Fruit fly (Drosophila melanogaster) whole organism, embryonic: ENCODE results near the gene mxt.
A peak's percentile ranks its signal among the peaks of the same experiment; 100 is the strongest.

Experiments
- Atf-2 ChIP-seq: fragments of 200-800 bp; sonication (Bioruptor generic); optimal IDR thresholded peaks from 2 replicates; lab custom pipeline; 2016; ENCODE audit warnings: missing biosample characterization, missing genetic modification characterization
- BEAF-32 ChIP-seq: fragments of 200-800 bp; sonication (Bioruptor generic); optimal IDR thresholded peaks from 3 replicates; lab custom pipeline; 2017; ENCODE audit warnings: missing biosample characterization, missing genetic modification characterization, mild to moderate bottlenecking, moderate library complexity, missing genetic modification reagents
- BtbVII ChIP-seq: fragments of 200-800 bp; sonication (Bioruptor generic); optimal IDR thresholded peaks from 3 replicates; lab custom pipeline; 2017; ENCODE audit warnings: missing biosample characterization, mild to moderate bottlenecking, missing genetic modification characterization
- CG10274 ChIP-seq: fragments of 200-800 bp; sonication (Bioruptor generic); optimal IDR thresholded peaks from 3 replicates; lab custom pipeline; 2017; ENCODE audit warnings: missing biosample characterization, mild to moderate bottlenecking, missing genetic modification characterization
- CG11398 ChIP-seq: fragments of 200-800 bp; sonication (Bioruptor generic); optimal IDR thresholded peaks from 2 replicates; lab custom pipeline; 2016; ENCODE audit warnings: missing biosample characterization, missing genetic modification characterization
- CG14014 ChIP-seq: fragments of 200-800 bp; sonication (Bioruptor generic); IDR thresholded peaks from 2 replicates; pipeline ENCODE4 v1.3.6; 2022; ENCODE audit warnings: missing biosample characterization, missing genetic modification characterization
- CG14441 ChIP-seq: fragments of 200-800 bp; sonication (Bioruptor generic); IDR thresholded peaks from 2 replicates; pipeline ENCODE4 v1.3.6; 2022; ENCODE audit warnings: missing biosample characterization, missing genetic modification characterization
- CG17186 ChIP-seq: fragments of 200-800 bp; sonication (Bioruptor generic); optimal IDR thresholded peaks from 3 replicates; lab custom pipeline; 2017; ENCODE audit warnings: missing biosample characterization, missing genetic modification reagents, missing genetic modification characterization
- CG17829 ChIP-seq: fragments of 200-800 bp; optimal IDR thresholded peaks from 2 replicates; lab custom pipeline; 2019; ENCODE audit warnings: missing biosample characterization, mild to moderate bottlenecking, missing genetic modification characterization, moderate library complexity
- CG2129 ChIP-seq: fragments of 200-800 bp; sonication (Bioruptor generic); IDR thresholded peaks from 2 replicates; pipeline ENCODE4 v1.3.6; 2022; ENCODE audit warnings: missing biosample characterization, missing genetic modification characterization; ENCODE audit not compliant: partially characterized antibody
- CG2875 ChIP-seq: fragments of 200-800 bp; sonication (Bioruptor generic); optimal IDR thresholded peaks from 2 replicates; lab custom pipeline; 2017; ENCODE audit warnings: missing biosample characterization, mild to moderate bottlenecking, missing genetic modification characterization, missing genetic modification reagents
- CG32772 ChIP-seq: fragments of 200-800 bp; sonication (Bioruptor generic); IDR thresholded peaks from 2 replicates; pipeline ENCODE4 v1.3.6; 2022; ENCODE audit warnings: missing biosample characterization, missing genetic modification characterization
- CG42726 ChIP-seq: fragments of 200-800 bp; sonication (Bioruptor generic); IDR thresholded peaks from 2 replicates; pipeline ENCODE4 v1.3.6; 2022; ENCODE audit warnings: missing biosample characterization, missing genetic modification characterization; ENCODE audit not compliant: partially characterized antibody
- CG5180 ChIP-seq: fragments of 200-800 bp; sonication (Bioruptor generic); optimal IDR thresholded peaks from 3 replicates; lab custom pipeline; 2017; ENCODE audit warnings: missing biosample characterization, missing genetic modification characterization, mild to moderate bottlenecking, moderate library complexity, missing genetic modification reagents
- CG6689 ChIP-seq: fragments of 200-800 bp; sonication (Bioruptor generic); IDR thresholded peaks from 2 replicates; pipeline ENCODE4 v1.3.6; 2022; ENCODE audit warnings: missing biosample characterization, missing genetic modification characterization
- CG6854 ChIP-seq: fragments of 200-800 bp; sonication (Bioruptor generic); optimal IDR thresholded peaks from 3 replicates; lab custom pipeline; 2017; ENCODE audit warnings: missing biosample characterization, mild to moderate bottlenecking, missing genetic modification characterization
- CG7357 ChIP-seq: fragments of 200-800 bp; sonication (Bioruptor generic); IDR thresholded peaks from 3 replicates; pipeline ENCODE4 v1.3.6; 2022; ENCODE audit warnings: missing biosample characterization, missing genetic modification characterization
- CG7372 ChIP-seq: fragments of 200-800 bp; sonication (Bioruptor generic); IDR thresholded peaks from 2 replicates; pipeline ENCODE4 v1.3.6; 2022; ENCODE audit warnings: missing biosample characterization, missing genetic modification characterization
- CG8765 ChIP-seq: fragments of 200-800 bp; sonication (Bioruptor generic); IDR thresholded peaks from 2 replicates; pipeline ENCODE4 v1.3.6; 2022; ENCODE audit warnings: missing biosample characterization, missing genetic modification characterization
- CG8924 ChIP-seq: fragments of 200-800 bp; optimal IDR thresholded peaks from 3 replicates; lab custom pipeline; 2019; ENCODE audit warnings: missing biosample characterization, mild to moderate bottlenecking, missing genetic modification characterization, moderate library complexity
- CG9609 ChIP-seq: fragments of 200-800 bp; sonication (Bioruptor generic); optimal IDR thresholded peaks from 3 replicates; lab custom pipeline; 2016; ENCODE audit warnings: missing biosample characterization, missing genetic modification characterization
- Camta ChIP-seq: fragments of 200-800 bp; sonication (Bioruptor generic); optimal IDR thresholded peaks from 2 replicates; lab custom pipeline; 2016; ENCODE audit warnings: missing biosample characterization, missing genetic modification characterization
- CkIIα-i1 ChIP-seq: fragments of 200-800 bp; sonication (Bioruptor generic); IDR thresholded peaks from 2 replicates; pipeline ENCODE4 v1.3.6; 2022; ENCODE audit warnings: missing biosample characterization, missing genetic modification characterization
- D19B ChIP-seq: fragments of 200-800 bp; sonication (Bioruptor generic); optimal IDR thresholded peaks from 2 replicates; lab custom pipeline; 2017; ENCODE audit warnings: missing biosample characterization, mild to moderate bottlenecking, missing genetic modification characterization
- Dip2 ChIP-seq: fragments of 200-800 bp; sonication (Bioruptor generic); IDR thresholded peaks from 2 replicates; pipeline ENCODE4 v1.3.6; 2022; ENCODE audit warnings: missing biosample characterization, missing genetic modification characterization
- Ets65A ChIP-seq: fragments of 200-800 bp; sonication (Bioruptor generic); peaks from one replicate; lab custom pipeline; 2016; ENCODE audit warnings: missing biosample characterization, missing genetic modification characterization
- Ets97D ChIP-seq: fragments of 200-800 bp; sonication (Bioruptor generic); optimal IDR thresholded peaks from 3 replicates; lab custom pipeline; 2016; ENCODE audit warnings: missing biosample characterization, missing genetic modification characterization
- Fer2 ChIP-seq: fragments of 200-800 bp; sonication (Bioruptor generic); optimal IDR thresholded peaks from 2 replicates; lab custom pipeline; 2018; ENCODE audit warnings: missing biosample characterization, mild to moderate bottlenecking, missing genetic modification characterization, moderate library complexity
- Hey ChIP-seq: fragments of 200-800 bp; sonication (Bioruptor generic); optimal IDR thresholded peaks from 3 replicates; lab custom pipeline; 2018; ENCODE audit warnings: missing biosample characterization, mild to moderate bottlenecking, missing genetic modification characterization
- Hsf ChIP-seq: fragments of 200-800 bp; sonication (Bioruptor generic); optimal IDR thresholded peaks from 3 replicates; lab custom pipeline; 2016; ENCODE audit warnings: missing biosample characterization, missing genetic modification characterization
- Mad ChIP-seq: fragments of 200-800 bp; sonication (Bioruptor generic); optimal IDR thresholded peaks from 2 replicates; lab custom pipeline; 2016; ENCODE audit warnings: missing biosample characterization, missing genetic modification characterization
- NFAT ChIP-seq: fragments of 200-800 bp; sonication (Bioruptor generic); IDR thresholded peaks from 2 replicates; pipeline ENCODE4 v1.3.6; 2022; ENCODE audit warnings: missing biosample characterization, missing genetic modification characterization
- Oli ChIP-seq: fragments of 200-800 bp; sonication (Bioruptor generic); optimal IDR thresholded peaks from 2 replicates; lab custom pipeline; 2018; ENCODE audit warnings: missing biosample characterization, mild to moderate bottlenecking, missing genetic modification characterization, moderate library complexity
- PHDP ChIP-seq: fragments of 200-800 bp; sonication (Bioruptor generic); optimal IDR thresholded peaks from 3 replicates; lab custom pipeline; 2018; ENCODE audit warnings: missing biosample characterization, mild to moderate bottlenecking, missing genetic modification characterization, moderate library complexity
- Stat92E ChIP-seq, 3 experiments: fragments of >200 bp in 2 of 3; fragments of 200-800 bp in 1 of 3; sonication (Bioruptor generic) in 1 of 3; optimal IDR thresholded peaks; 2 replicates each; lab custom pipeline; 2017 to 2019; ENCODE audit warnings: missing biosample characterization in 3 of 3, missing genetic modification characterization in 3 of 3, mild to moderate bottlenecking in 1 of 3, moderate library complexity in 1 of 3
- cad ChIP-seq: fragments of >200 bp; optimal IDR thresholded peaks from 2 replicates; lab custom pipeline; 2017; ENCODE audit warnings: missing biosample characterization, missing genetic modification characterization
- cato ChIP-seq: fragments of 200-800 bp; sonication (Bioruptor generic); optimal IDR thresholded peaks from 2 replicates; lab custom pipeline; 2016; ENCODE audit warnings: missing biosample characterization, missing genetic modification characterization, borderline replicate concordance
- dmrt11E ChIP-seq: fragments of 200-800 bp; sonication (Bioruptor generic); optimal IDR thresholded peaks from 3 replicates; lab custom pipeline; 2018; ENCODE audit warnings: missing biosample characterization, mild to moderate bottlenecking, missing genetic modification characterization, moderate library complexity
- fd102C ChIP-seq: fragments of 200-800 bp; sonication (Bioruptor generic); optimal IDR thresholded peaks from 2 replicates; lab custom pipeline; 2018; ENCODE audit warnings: missing biosample characterization, mild to moderate bottlenecking, missing genetic modification characterization, moderate library complexity
- gcm2 ChIP-seq: fragments of 200-800 bp; sonication (Bioruptor generic); optimal IDR thresholded peaks from 2 replicates; lab custom pipeline; 2016; ENCODE audit warnings: missing biosample characterization, missing genetic modification characterization
- h ChIP-seq: fragments of >200 bp; optimal IDR thresholded peaks from 2 replicates; lab custom pipeline; 2017
- jigr1 ChIP-seq: fragments of 200-800 bp; sonication (Bioruptor generic); IDR thresholded peaks from 3 replicates; pipeline ENCODE4 v1.3.6; 2022; ENCODE audit warnings: missing biosample characterization, missing genetic modification characterization
- pros ChIP-seq: fragments of 200-800 bp; sonication (Bioruptor generic); optimal IDR thresholded peaks from 3 replicates; lab custom pipeline; 2019; ENCODE audit warnings: missing biosample characterization, mild to moderate bottlenecking, missing genetic modification characterization, moderate library complexity
- pum ChIP-seq: fragments of 200-800 bp; sonication (Bioruptor generic); optimal IDR thresholded peaks from 2 replicates; lab custom pipeline; 2016; ENCODE audit warnings: missing biosample characterization, missing genetic modification characterization
- pzg ChIP-seq: fragments of 200-800 bp; sonication (Bioruptor generic); optimal IDR thresholded peaks from 3 replicates; lab custom pipeline; 2018; ENCODE audit warnings: missing biosample characterization, mild to moderate bottlenecking, missing genetic modification characterization, moderate library complexity
- sna ChIP-seq: fragments of 200-800 bp; sonication (Bioruptor generic); IDR thresholded peaks from 2 replicates; pipeline ENCODE4 v1.3.6; 2022; ENCODE audit warnings: missing biosample characterization, missing genetic modification characterization; ENCODE audit not compliant: partially characterized antibody
- sob ChIP-seq: fragments of 200-800 bp; sonication (Bioruptor generic); IDR thresholded peaks from 2 replicates; pipeline ENCODE4 v1.3.6; 2022; ENCODE audit warnings: missing biosample characterization, missing genetic modification characterization
- sqz ChIP-seq: fragments of 200-800 bp; sonication (Bioruptor generic); optimal IDR thresholded peaks from 3 replicates; lab custom pipeline; 2018; ENCODE audit warnings: missing biosample characterization, mild to moderate bottlenecking, missing genetic modification characterization
- trh ChIP-seq: fragments of 200-800 bp; sonication (Bioruptor generic); optimal IDR thresholded peaks from 2 replicates; lab custom pipeline; 2016; ENCODE audit warnings: missing biosample characterization, missing genetic modification characterization

mxt gene

DNA sequence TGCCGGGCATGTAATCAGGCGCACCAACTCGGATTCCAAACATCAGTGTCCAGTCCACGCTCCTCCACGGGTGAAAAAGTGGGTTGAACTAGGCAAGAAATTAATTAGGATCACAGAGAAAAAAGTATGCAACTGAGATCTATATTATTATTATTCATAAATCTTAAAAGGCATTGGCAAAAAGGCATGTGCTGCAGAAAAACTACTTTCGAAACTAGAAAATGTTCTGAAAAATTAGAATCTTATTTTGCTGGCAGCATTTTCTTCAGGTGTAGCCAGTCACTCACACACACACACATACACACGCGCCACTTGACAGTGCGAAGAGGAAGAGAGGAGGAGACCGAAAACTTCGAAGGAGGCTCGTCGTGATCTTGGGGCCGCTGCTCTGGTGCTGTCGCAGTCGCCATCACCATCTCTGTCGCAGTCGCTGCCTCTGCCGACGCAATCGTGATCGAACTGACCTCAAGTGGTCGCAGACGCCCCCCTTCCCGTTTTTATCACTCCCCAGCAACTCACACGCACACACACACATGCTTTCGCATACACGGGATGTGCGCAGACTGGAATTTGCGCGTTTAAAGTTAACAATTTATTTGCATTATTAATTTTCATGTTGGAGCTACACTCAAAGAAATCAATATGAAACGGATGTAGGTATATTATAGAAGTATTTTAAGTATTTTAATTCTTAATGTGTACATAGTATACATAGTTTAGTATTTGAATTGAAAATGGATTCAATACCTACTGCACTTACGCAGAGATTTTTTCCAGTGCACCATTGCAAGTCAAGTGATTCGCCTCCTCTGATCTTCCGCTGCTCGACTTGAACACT lies 40.5 kb upstream of the mxt start (continued):
- TF ChIP-seq h (no peak), CG11398 (no peak), CG8765 (0 out of 2 replicates have a peak, but pooled peaks have one; percentile 42), Dip2 (no peak), sqz (GFP tag; lab: Kevin White, UChicago) (no peak), CG2129 (no peak), pum (no peak), CG42726 (GFP tag; lab: Robert Waterston, UW) (no peak), Stat92E (GFP tag; optimal IDR thresholded peaks at IDR 0.05; lab: Kevin White, UChicago) (no peak), trh (GFP tag; lab: Kevin White, UChicago) (peak; percentile 38), CG17829 (tag; lab: Kevin White, UChicago) (peak; percentile 45), sob (GFP tag; lab: Robert Waterston, UW) (peak; percentile 68), pros (GFP tag; lab: Kevin White, UChicago) (no peak), dmrt11E (tag; lab: Kevin White, UChicago) (peak; percentile 66), Fer2 (tag; lab: Kevin White, UChicago) (no peak), fd102C (GFP tag; lab: Kevin White, UChicago) (peak; percentile 18), CG6689 (GFP tag; lab: Robert Waterston, UW) (peak; percentile 71), CG7357 (peak; percentile 41; the same call in 1 of the 3 replicates), gcm2 (no peak), CG7372 (peak; percentile 53; the same call in 1 of the 2 replicates), Oli (tag; lab: Kevin White, UChicago) (peak; percentile 70), CG10274 (GFP tag; lab: Kevin White, UChicago) (peak; percentile 14), cato (peak; percentile 14), PHDP (tag; lab: Kevin White, UChicago) (peak; percentile 67), CG14441 (GFP tag; lab: Robert Waterston, UW) (peak; percentile 77), CG6854 (GFP tag; lab: Kevin White, UChicago) (no peak), CG2875 (peak; percentile 21), BtbVII (peak; percentile 39), D19B (GFP tag; lab: Kevin White, UChicago) (peak; percentile 18), Ets65A (peak; percentile 88), CG17186 (GFP tag; lab: Kevin White, UChicago) (no peak), jigr1 (GFP tag; lab: Robert Waterston, UW) (0 out of 3 replicates have a peak, but pooled peaks have one; percentile 45), CkIIα-i1 (no peak), Hey (no peak), BEAF-32 (GFP tag; lab: Kevin White, UChicago) (no peak), NFAT (GFP tag; lab: Robert Waterston, UW) (peak; percentile 55; the same call in 1 of the 2 replicates), CG8924 (peak; percentile 11), Hsf (GFP tag; lab: Kevin White, UChicago) (peak; percentile 56), CG14014 (GFP tag; lab: Robert Waterston, UW) (peak; percentile 56), cad (GFP tag; lab: Kevin White, UChicago) (no peak), Camta (GFP tag; lab: Kevin White, UChicago) (peak; percentile 27), sna (no peak), Atf-2 (GFP tag; lab: Kevin White, UChicago) (peak; percentile 7), CG5180 (GFP tag; lab: Kevin White, UChicago) (peak; percentile 10), CG9609 (GFP tag; lab: Kevin White, UChicago) (no peak), CG32772 (GFP tag; lab: Robert Waterston, UW) (peak; percentile 60), pzg (GFP tag; lab: Kevin White, UChicago) (no peak), Mad (GFP tag; lab: Kevin White, UChicago) (no peak), Ets97D (no peak)
